Worm (Caenorhabditis elegans) whole organism, midembryonic: Measurements from ENCODE around the gene rnp-1.

Experiments used
- T22C8.4 ChIP-seq: fragments of 200-800 bp; sonication (Bioruptor generic); IDR thresholded peaks from 2 replicates; pipeline ENCODE4 v1.3.6; 2022; ENCODE audit warnings: missing genetic modification characterization, missing compliant biosample characterization
- cog-1 ChIP-seq: sonication (generic microtip); optimal IDR thresholded peaks from 2 replicates; lab custom pipeline; 2016; ENCODE audit warnings: missing genetic modification characterization, missing compliant biosample characterization
- flt-1 ChIP-seq: fragments of 200-800 bp; sonication (Bioruptor generic); IDR thresholded peaks from 2 replicates; pipeline ENCODE4 v1.3.6; 2022; ENCODE audit warnings: missing genetic modification characterization, missing compliant biosample characterization
- klf-2 ChIP-seq: fragments of 200-800 bp; sonication (Bioruptor generic); conservative IDR thresholded peaks from 2 replicates; pipeline ENCODE4 v1.3.6; 2022; ENCODE audit warnings: missing genetic modification reagents, missing genetic modification characterization, missing compliant biosample characterization
- med-1 ChIP-seq: sonication (generic microtip); optimal IDR thresholded peaks from 2 replicates; lab custom pipeline; 2017; ENCODE audit warnings: missing genetic modification characterization, mild to moderate bottlenecking, missing compliant biosample characterization, antibody characterized with exemption, missing genetic modification reagents; ENCODE audit not compliant: insufficient read depth
- ref-1 ChIP-seq: fragments of 200-800 bp; sonication (Bioruptor generic); conservative IDR thresholded peaks from 2 replicates; pipeline ENCODE4 v1.3.6; 2022; ENCODE audit warnings: missing genetic modification reagents, missing genetic modification characterization, missing compliant biosample characterization
- tab-1 ChIP-seq: fragments of 200-800 bp; sonication (Bioruptor generic); IDR thresholded peaks from 2 replicates; pipeline ENCODE4 v1.3.6; 2022; ENCODE audit warnings: missing genetic modification characterization, missing compliant biosample characterization
- ztf-23 ChIP-seq: fragments of 200-800 bp; sonication (Bioruptor generic); IDR thresholded peaks from 2 replicates; pipeline ENCODE4 v1.3.6; 2022; ENCODE audit warnings: missing genetic modification reagents, missing genetic modification characterization, missing compliant biosample characterization
- ztf-29 ChIP-seq: fragments of 200-800 bp; sonication (Bioruptor generic); IDR thresholded peaks from 2 replicates; pipeline ENCODE4 v1.3.6; 2022; ENCODE audit warnings: missing genetic modification reagents, missing genetic modification characterization, missing compliant biosample characterization

The rnp-1 gene

ce11 chrV:12162906-12163305, 29.2 kb upstream of the rnp-1 start, which contains the start of gene srj-4:
Gene srj-4, plus strand, starts transcription at chrV:12163206.
- TF ChIP-seq ztf-23 (GFP tag; lab: Robert Waterston, UW), result no peak

- TF ChIP-seq tab-1 (no peak), ztf-23 (GFP tag; lab: Robert Waterston, UW) (no peak), klf-2 (no peak), ztf-29 (no peak), flt-1 (GFP tag; lab: Robert Waterston, UW) (no peak), ref-1 (no peak), T22C8.4 (GFP tag; lab: Robert Waterston, UW) (no peak), cog-1 (tag; lab: Kevin White, UChicago) (no peak)
These were observed 25.0 kb upstream of the rnp-1 start for ce11 chrV:12167031-12167430.

- no peak for TF ChIP-seq tab-1
These were observed 24.4 kb upstream of the rnp-1 start, which contains the start of gene col-37 for ce11 chrV:12167653-12168052. Gene col-37, minus strand, starts transcription at chrV:12167753.

- TF ChIP-seq klf-2, result no peak
These were observed 22.0 kb upstream of the rnp-1 start, which contains the start of gene ZK863.1 for ce11 chrV:12170114-12170513. Gene ZK863.1, minus strand, starts transcription at chrV:12170214.

ce11 chrV:12179338-12179737, 12.7 kb upstream of the rnp-1 start, which contains the start of gene clec-224:
Gene clec-224, minus strand, starts transcription at chrV:12179438.
- TF ChIP-seq med-1 (GFP tag; lab: Kevin White, UChicago) (no peak), flt-1 (GFP tag; lab: Robert Waterston, UW) (no peak), ztf-29 (no peak), ztf-23 (GFP tag; lab: Robert Waterston, UW) (no peak), cog-1 (tag; lab: Kevin White, UChicago) (no peak), T22C8.4 (GFP tag; lab: Robert Waterston, UW) (no peak), tab-1 (no peak), klf-2 (no peak), ref-1 (no peak)

ce11 chrV:12181310-12181709, 10.8 kb upstream of the rnp-1 start, which contains the start of gene elpc-3:
Gene elpc-3, minus strand, starts transcription at chrV:12181410.
- TF ChIP-seq cog-1 (tag; lab: Kevin White, UChicago) (no peak), ztf-29 (no peak), flt-1 (GFP tag; lab: Robert Waterston, UW) (no peak), med-1 (GFP tag; lab: Kevin White, UChicago) (no peak), ztf-23 (GFP tag; lab: Robert Waterston, UW) (no peak), tab-1 (no peak), klf-2 (no peak), ref-1 (no peak), T22C8.4 (GFP tag; lab: Robert Waterston, UW) (no peak)

- TF ChIP-seq flt-1 (GFP tag; lab: Robert Waterston, UW), result no peak
- TF ChIP-seq klf-2, result no peak
- no peak for TF ChIP-seq cog-1 (tag; lab: Kevin White, UChicago)
- TF ChIP-seq ztf-29, result no peak
- no peak for TF ChIP-seq T22C8.4 (GFP tag; lab: Robert Waterston, UW)
- no peak for TF ChIP-seq tab-1
- TF ChIP-seq ztf-23 (GFP tag; lab: Robert Waterston, UW), result no peak
- TF ChIP-seq med-1 (GFP tag; lab: Kevin White, UChicago), result no peak
- TF ChIP-seq ref-1, result no peak
These were observed 8.2 kb upstream of the rnp-1 start, which contains the start of gene usip-1 for ce11 chrV:12183854-12184253. Gene usip-1, minus strand, starts transcription at chrV:12184194.

ce11 chrV:12184308-12184999, 7.6 kb upstream of the rnp-1 start, which contains the start of gene srd-4:
Gene srd-4, plus strand, starts transcription at chrV:12184949.
- TF ChIP-seq tab-1 (no peak), ztf-29 (no peak), flt-1 (GFP tag; lab: Robert Waterston, UW) (no peak)

ce11 chrV:12187344-12187743, 4.7 kb upstream of the rnp-1 start, which contains the start of gene ZK863.8:
Gene ZK863.8, minus strand, starts transcription at chrV:12187516.
- TF ChIP-seq flt-1 (GFP tag; lab: Robert Waterston, UW) (no peak), ztf-29 (no peak), tab-1 (no peak), ztf-23 (GFP tag; lab: Robert Waterston, UW) (no peak), ref-1 (no peak), med-1 (GFP tag; lab: Kevin White, UChicago) (no peak), cog-1 (tag; lab: Kevin White, UChicago) (no peak), T22C8.4 (GFP tag; lab: Robert Waterston, UW) (no peak), klf-2 (no peak)

ce11 chrV:12188830-12189229, 3.2 kb upstream of the rnp-1 start:
- TF ChIP-seq med-1 (GFP tag; lab: Kevin White, UChicago), result no peak
- TF ChIP-seq flt-1 (GFP tag; lab: Robert Waterston, UW), result no peak
- no peak for TF ChIP-seq ztf-29
- no peak for TF ChIP-seq cog-1 (tag; lab: Kevin White, UChicago)
- TF ChIP-seq ztf-23 (GFP tag; lab: Robert Waterston, UW), result no peak
- TF ChIP-seq ref-1, result no peak
- TF ChIP-seq tab-1, result no peak
- TF ChIP-seq klf-2, result no peak

ce11 chrV:12190943-12191569, 1.0 kb upstream of the rnp-1 start, which contains the start of gene dpy-30:
Gene dpy-30, plus strand, starts transcription at chrV:12191519.
- TF ChIP-seq klf-2, result no peak
- TF ChIP-seq ztf-23 (GFP tag; lab: Robert Waterston, UW), result no peak
- TF ChIP-seq tab-1, result no peak
- no peak for TF ChIP-seq cog-1 (tag; lab: Kevin White, UChicago)
- TF ChIP-seq T22C8.4 (GFP tag; lab: Robert Waterston, UW), result no peak
- no peak for TF ChIP-seq med-1 (GFP tag; lab: Kevin White, UChicago)
- TF ChIP-seq ref-1, result no peak
- no peak for TF ChIP-seq ztf-29
- no peak for TF ChIP-seq flt-1 (GFP tag; lab: Robert Waterston, UW)
